Worm (Caenorhabditis elegans) whole organism, L4 larva: ENCODE data around the gene pxmp-4.

Source experiments
- F10B5.3 ChIP-seq: sonication (generic microtip); optimal IDR thresholded peaks from 2 replicates; lab custom pipeline; 2016; ENCODE audit warnings: mild to moderate bottlenecking, missing genetic modification characterization, missing compliant biosample characterization
- F26F4.8 ChIP-seq: fragments of 200-800 bp; sonication (Bioruptor generic); conservative IDR thresholded peaks from 2 replicates; pipeline ENCODE4 v1.3.6; 2022; ENCODE audit warnings: missing genetic modification characterization, missing compliant biosample characterization
- F37D6.2 ChIP-seq: sonication (generic microtip); optimal IDR thresholded peaks from 2 replicates; lab custom pipeline; 2016; ENCODE audit warnings: mild to moderate bottlenecking, missing genetic modification characterization, missing compliant biosample characterization
- F44E2.7 ChIP-seq: fragments of 200-800 bp; sonication (Bioruptor generic); IDR thresholded peaks from 2 replicates; pipeline ENCODE4 v2.1.2; 2022; ENCODE audit warnings: missing genetic modification characterization, missing compliant biosample characterization
- F49E8.2 ChIP-seq: sonication (generic microtip); optimal IDR thresholded peaks from 2 replicates; lab custom pipeline; 2016; ENCODE audit warnings: missing compliant biosample characterization, mild to moderate bottlenecking, missing genetic modification characterization, borderline replicate concordance
- R02D3.7 ChIP-seq: fragments of 150-350 bp; sonication (generic microtip); optimal IDR thresholded peaks from 3 replicates; lab custom pipeline; 2014; ENCODE audit warnings: missing biosample characterization, missing genetic modification characterization
- Y48G9A.11 ChIP-seq: fragments of 200-800 bp; sonication (Bioruptor generic); IDR thresholded peaks from 2 replicates; pipeline ENCODE4 v1.3.6; 2022; ENCODE audit warnings: missing genetic modification reagents, missing genetic modification characterization, missing compliant biosample characterization
- Y5F2A.4 ChIP-seq: fragments of 200-800 bp; sonication (Bioruptor generic); optimal IDR thresholded peaks from 2 replicates; lab custom pipeline; 2018; ENCODE audit warnings: mild to moderate bottlenecking, missing genetic modification characterization, missing compliant biosample characterization
- aha-1 ChIP-seq: fragments of 150-350 bp; peaks from one replicate; lab custom pipeline; 2014; ENCODE audit warnings: missing biosample characterization, missing genetic modification characterization
- attf-4 ChIP-seq: sonication (generic microtip); optimal IDR thresholded peaks from 3 replicates; lab custom pipeline; 2017; ENCODE audit warnings: missing biosample characterization, missing genetic modification characterization
- ceh-20 ChIP-seq: fragments of 200-800 bp; sonication (Bioruptor generic); IDR thresholded peaks from 2 replicates; pipeline ENCODE4 v1.3.6; 2022; ENCODE audit warnings: missing genetic modification reagents, missing genetic modification characterization, missing compliant biosample characterization
- ceh-28 ChIP-seq: fragments of 150-350 bp; optimal IDR thresholded peaks from 2 replicates; lab custom pipeline; 2014; ENCODE audit warnings: missing biosample characterization, missing genetic modification reagents, missing genetic modification characterization
- ceh-32 ChIP-seq: sonication (generic microtip); optimal IDR thresholded peaks from 2 replicates; lab custom pipeline; 2016; ENCODE audit warnings: mild to moderate bottlenecking, missing genetic modification characterization, missing compliant biosample characterization; ENCODE audit not compliant: poor library complexity
- ceh-62 ChIP-seq: sonication (generic microtip); optimal IDR thresholded peaks from 2 replicates; lab custom pipeline; 2017; ENCODE audit warnings: missing biosample characterization, missing genetic modification characterization
- ces-1 ChIP-seq: fragments of 150-350 bp; sonication (generic microtip); optimal IDR thresholded peaks from 4 replicates; lab custom pipeline; 2014; ENCODE audit warnings: missing biosample characterization, missing genetic modification reagents, missing genetic modification characterization
- daf-12 ChIP-seq: fragments of 150-350 bp; optimal IDR thresholded peaks from 2 replicates; lab custom pipeline; 2014; ENCODE audit warnings: missing biosample characterization, missing genetic modification reagents, missing genetic modification characterization
- dmd-9 ChIP-seq: fragments of 200-800 bp; sonication (Bioruptor generic); IDR thresholded peaks from 2 replicates; pipeline ENCODE4 v1.3.6; 2022; ENCODE audit warnings: missing genetic modification reagents, missing genetic modification characterization, missing compliant biosample characterization
- dve-1 ChIP-seq: sonication (generic microtip); optimal IDR thresholded peaks from 2 replicates; lab custom pipeline; 2017; ENCODE audit warnings: antibody characterized with exemption, mild to moderate bottlenecking, missing genetic modification characterization, missing compliant biosample characterization; ENCODE audit not compliant: insufficient read depth
- egl-43 ChIP-seq: fragments of 200-800 bp; sonication (Bioruptor generic); IDR thresholded peaks from 2 replicates; pipeline ENCODE4 v1.3.6; 2022; ENCODE audit warnings: missing genetic modification reagents, missing genetic modification characterization, missing compliant biosample characterization
- gei-8 ChIP-seq: fragments of 200-800 bp; sonication (Bioruptor generic); optimal IDR thresholded peaks from 2 replicates; lab custom pipeline; 2018; ENCODE audit warnings: mild to moderate bottlenecking, missing genetic modification characterization, missing compliant biosample characterization
- hif-1 ChIP-seq, 2 experiments: sonication (generic microtip); optimal IDR thresholded peaks; 2 replicates each; lab custom pipeline; 2016 to 2017; ENCODE audit warnings: missing compliant biosample characterization in 2 of 2, missing genetic modification characterization in 2 of 2, missing genetic modification reagents in 2 of 2, missing genotype in 2 of 2, mild to moderate bottlenecking in 1 of 2
- hlh-11 ChIP-seq: fragments of 200-800 bp; sonication (Bioruptor generic); optimal IDR thresholded peaks from 2 replicates; lab custom pipeline; 2018; ENCODE audit warnings: mild to moderate bottlenecking, missing genetic modification characterization, missing compliant biosample characterization
- hlh-30 ChIP-seq: sonication (generic microtip); optimal IDR thresholded peaks from 2 replicates; lab custom pipeline; 2017; ENCODE audit warnings: antibody characterized with exemption, mild to moderate bottlenecking, missing genetic modification characterization, missing compliant biosample characterization; ENCODE audit not compliant: insufficient read depth
- lin-13 ChIP-seq: fragments of 150-350 bp; optimal IDR thresholded peaks from 2 replicates; lab custom pipeline; 2014; ENCODE audit warnings: missing biosample characterization, missing genetic modification reagents, missing genetic modification characterization
- lin-29 ChIP-seq: fragments of 200-800 bp; sonication (Bioruptor generic); IDR thresholded peaks from 2 replicates; pipeline ENCODE4 v1.3.6; 2022; ENCODE audit warnings: missing genetic modification reagents, missing genetic modification characterization, missing compliant biosample characterization
- lin-39 ChIP-seq: fragments of 150-350 bp; optimal IDR thresholded peaks from 2 replicates; lab custom pipeline; 2014; ENCODE audit warnings: missing biosample characterization, missing genetic modification reagents, missing genetic modification characterization
- lir-3 ChIP-seq: sonication (generic microtip); optimal IDR thresholded peaks from 2 replicates; lab custom pipeline; 2016; ENCODE audit warnings: mild to moderate bottlenecking, missing genetic modification characterization, missing compliant biosample characterization
- lsy-2 ChIP-seq, 2 experiments: fragments of 150-350 bp in 1 of 2; sonication (generic microtip) in 1 of 2; optimal IDR thresholded peaks; 2 replicates each; lab custom pipeline; 2014 to 2017; ENCODE audit warnings: missing biosample characterization in 2 of 2, missing genetic modification characterization in 2 of 2
- madf-5 ChIP-seq, 2 experiments: fragments of 200-800 bp; sonication (Bioruptor generic); IDR thresholded peaks; 2 replicates each; pipeline ENCODE4 v1.3.6; 2022; ENCODE audit warnings: missing compliant biosample characterization in 2 of 2, missing genetic modification characterization in 2 of 2
- mxl-3 ChIP-seq: fragments of 200-800 bp; sonication (Bioruptor generic); optimal IDR thresholded peaks from 2 replicates; lab custom pipeline; 2018; ENCODE audit warnings: mild to moderate bottlenecking, missing genetic modification characterization, missing compliant biosample characterization
- nhr-10 ChIP-seq: fragments of 150-350 bp; optimal IDR thresholded peaks from 2 replicates; lab custom pipeline; 2014; ENCODE audit warnings: missing biosample characterization, missing genetic modification characterization
- nhr-102 ChIP-seq: sonication (generic microtip); optimal IDR thresholded peaks from 2 replicates; lab custom pipeline; 2016; ENCODE audit warnings: mild to moderate bottlenecking, missing genetic modification characterization, moderate library complexity, missing compliant biosample characterization
- nhr-111 ChIP-seq: fragments of 200-800 bp; sonication (Bioruptor generic); optimal IDR thresholded peaks from 2 replicates; lab custom pipeline; 2018; ENCODE audit warnings: mild to moderate bottlenecking, missing genetic modification characterization, missing compliant biosample characterization
- nhr-237 ChIP-seq: sonication (generic microtip); optimal IDR thresholded peaks from 2 replicates; lab custom pipeline; 2017; ENCODE audit warnings: missing biosample characterization, missing genetic modification characterization
- nhr-25 ChIP-seq: sonication (generic microtip); optimal IDR thresholded peaks from 2 replicates; lab custom pipeline; 2017; ENCODE audit warnings: missing genetic modification characterization, mild to moderate bottlenecking, missing compliant biosample characterization, antibody characterized with exemption, moderate library complexity, borderline replicate concordance; ENCODE audit not compliant: insufficient read depth
- nhr-28 ChIP-seq: fragments of 150-350 bp; optimal IDR thresholded peaks from 2 replicates; lab custom pipeline; 2014; ENCODE audit warnings: missing biosample characterization, missing genetic modification characterization
- nhr-41 ChIP-seq: fragments of 200-800 bp; sonication (Bioruptor generic); IDR thresholded peaks from 2 replicates; pipeline ENCODE4 v1.3.6; 2022; ENCODE audit warnings: missing genetic modification reagents, missing genetic modification characterization, missing compliant biosample characterization
- nhr-42 ChIP-seq: fragments of 200-800 bp; sonication (Bioruptor generic); IDR thresholded peaks from 2 replicates; pipeline ENCODE4 v1.3.6; 2022; ENCODE audit warnings: missing genetic modification characterization, missing compliant biosample characterization
- nhr-48 ChIP-seq: sonication (generic microtip); optimal IDR thresholded peaks from 2 replicates; lab custom pipeline; 2016; ENCODE audit warnings: mild to moderate bottlenecking, missing genetic modification characterization, missing compliant biosample characterization
- nhr-6 ChIP-seq: fragments of 150-350 bp; optimal IDR thresholded peaks from 2 replicates; lab custom pipeline; 2014; ENCODE audit warnings: missing biosample characterization, missing genetic modification characterization
- nhr-76 ChIP-seq: fragments of 150-350 bp; optimal IDR thresholded peaks from 2 replicates; lab custom pipeline; 2014; ENCODE audit warnings: missing biosample characterization, missing genetic modification characterization
- nhr-77 ChIP-seq: fragments of 150-350 bp; optimal IDR thresholded peaks from 2 replicates; lab custom pipeline; 2014; ENCODE audit warnings: missing biosample characterization, missing genetic modification characterization
- pqm-1 ChIP-seq: sonication (generic microtip); optimal IDR thresholded peaks from 2 replicates; lab custom pipeline; 2017; ENCODE audit warnings: missing biosample characterization, missing genetic modification characterization
- rbr-2 ChIP-seq: sonication (generic microtip); optimal IDR thresholded peaks from 2 replicates; lab custom pipeline; 2016; ENCODE audit warnings: missing genotype, missing genetic modification characterization, missing compliant biosample characterization
- saeg-2 ChIP-seq: fragments of 200-800 bp; sonication (Bioruptor generic); IDR thresholded peaks from 2 replicates; pipeline ENCODE4 v1.3.6; 2022; ENCODE audit warnings: missing genetic modification reagents, missing genetic modification characterization, missing compliant biosample characterization
- set-16 ChIP-seq: fragments of 200-800 bp; sonication (Bioruptor generic); IDR thresholded peaks from 2 replicates; pipeline ENCODE4 v1.3.6; 2022; ENCODE audit warnings: missing genetic modification reagents, missing genetic modification characterization, missing compliant biosample characterization
- snpc-4 ChIP-seq: fragments of 150-350 bp; optimal IDR thresholded peaks from 2 replicates; lab custom pipeline; 2014; ENCODE audit warnings: missing biosample characterization, missing genetic modification characterization
- spr-3 ChIP-seq: fragments of 200-800 bp; sonication (Bioruptor generic); optimal IDR thresholded peaks from 2 replicates; lab custom pipeline; 2018; ENCODE audit warnings: mild to moderate bottlenecking, missing genetic modification characterization, missing compliant biosample characterization
- tag-97 ChIP-seq: fragments of 200-800 bp; sonication (Bioruptor generic); IDR thresholded peaks from 2 replicates; pipeline ENCODE4 v1.3.6; 2022; ENCODE audit warnings: missing genetic modification characterization, missing compliant biosample characterization
- vab-7 ChIP-seq: fragments of 200-800 bp; sonication (Bioruptor generic); IDR thresholded peaks from 2 replicates; pipeline ENCODE4 v1.3.6; 2022; ENCODE audit warnings: missing genetic modification reagents, missing genetic modification characterization, missing compliant biosample characterization
- zip-11 ChIP-seq: fragments of 200-800 bp; sonication (Bioruptor generic); IDR thresholded peaks from 2 replicates; pipeline ENCODE4 v1.3.6; 2022; ENCODE audit warnings: missing genetic modification characterization, missing compliant biosample characterization
- zip-2 ChIP-seq: fragments of 150-350 bp; optimal IDR thresholded peaks from 2 replicates; lab custom pipeline; 2014; ENCODE audit warnings: missing biosample characterization, missing genetic modification characterization

The pxmp-4 gene

DNA sequence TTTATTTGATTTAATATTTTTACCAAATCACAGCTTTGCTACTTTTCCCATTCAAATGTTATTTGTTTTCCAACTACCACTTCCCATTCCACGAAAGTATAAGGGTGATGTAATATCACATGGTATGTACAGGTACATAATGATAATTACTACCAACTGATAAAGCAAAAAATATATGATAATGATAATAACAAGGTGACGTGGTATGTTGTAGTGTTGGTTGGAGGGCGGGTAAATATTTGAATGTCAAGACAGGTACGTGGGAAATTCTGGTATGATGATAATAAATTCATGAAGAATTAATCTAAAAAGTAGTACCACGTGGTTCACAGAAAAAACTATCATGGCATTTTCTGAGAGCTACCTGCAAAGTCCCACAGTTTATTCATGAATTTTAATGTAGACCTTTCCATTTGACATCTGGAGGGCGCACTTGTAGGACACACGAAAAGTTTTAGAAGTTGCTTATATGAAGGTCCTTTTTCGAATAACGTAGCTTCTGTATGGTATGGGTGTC, 45.1 kb downstream of the pxmp-4 start (continued):
- TF ChIP-seq F49E8.2 (no peak), F10B5.3 (tag; lab: Kevin White, UChicago) (no peak), nhr-77 (tag; lab: Kevin White, UChicago) (peak; percentile 33), R02D3.7 (no peak), zip-11 (GFP tag; lab: Robert Waterston, UW) (no peak), lin-13 (GFP tag; lab: Kevin White, UChicago) (no peak), F37D6.2 (tag; lab: Kevin White, UChicago) (no peak), hlh-11 (tag; lab: Kevin White, UChicago) (peak; percentile 84), set-16 (GFP tag; lab: Robert Waterston, UW) (no peak), nhr-42 (0 out of 2 replicates have a peak, but pooled peaks have one; percentile 37), hif-1 (tag; optimal IDR thresholded peaks at IDR 0.05; lab: Kevin White, UChicago) (peak in 1 of 2 experiments; percentile 28), gei-8 (GFP tag; lab: Kevin White, UChicago) (peak; percentile 50), madf-5 (GFP tag; IDR thresholded peaks at IDR 0.05; lab: Robert Waterston, UW) (no peak), lir-3 (no peak), lin-29 (GFP tag; lab: Robert Waterston, UW) (no peak), ces-1 (no peak), nhr-10 (no peak), nhr-25 (no peak), pqm-1 (tag; lab: Kevin White, UChicago) (peak; percentile 97), Y48G9A.11 (GFP tag; lab: Robert Waterston, UW) (no peak), nhr-102 (peak; percentile 83), ceh-32 (no peak), ceh-62 (no peak), nhr-41 (GFP tag; lab: Robert Waterston, UW) (no peak), Y5F2A.4 (GFP tag; lab: Kevin White, UChicago) (no peak), aha-1 (peak; percentile 56), ceh-20 (no peak), dmd-9 (GFP tag; lab: Robert Waterston, UW) (no peak), ceh-28 (no peak), zip-2 (tag; lab: Kevin White, UChicago) (peak; percentile 58), rbr-2 (tag; lab: Kevin White, UChicago) (no peak), nhr-111 (no peak), nhr-48 (tag; lab: Kevin White, UChicago) (peak; percentile 71), saeg-2 (GFP tag; lab: Robert Waterston, UW) (no peak), spr-3 (GFP tag; lab: Kevin White, UChicago) (no peak), nhr-28 (tag; lab: Kevin White, UChicago) (peak; percentile 96), nhr-6 (tag; lab: Kevin White, UChicago) (peak; percentile 34), attf-4 (tag; lab: Kevin White, UChicago) (no peak), mxl-3 (GFP tag; lab: Kevin White, UChicago) (peak; percentile 60), tag-97 (GFP tag; lab: Robert Waterston, UW) (no peak), F26F4.8 (no peak), nhr-237 (tag; lab: Kevin White, UChicago) (no peak), hlh-30 (tag; lab: Kevin White, UChicago) (peak; percentile 64), lsy-2 (tag; optimal IDR thresholded peaks at IDR 0.05; lab: Kevin White, UChicago) (peak in 1 of 2 experiments; percentile 13), daf-12 (tag; lab: Kevin White, UChicago) (no peak), vab-7 (GFP tag; lab: Robert Waterston, UW) (no peak), snpc-4 (tag; lab: Kevin White, UChicago) (no peak), F44E2.7 (no peak), dve-1 (peak; percentile 91), lin-39 (tag; lab: Kevin White, UChicago) (no peak), nhr-76 (tag; lab: Kevin White, UChicago) (no peak), egl-43 (GFP tag; lab: Robert Waterston, UW) (no peak)
